Fruit fly (Drosophila melanogaster) whole organism, wandering third instar larva: Measurements from ENCODE around the gene CG13708.

Experiments used
- Abd-B ChIP-seq: fragments of >200 bp; optimal IDR thresholded peaks from 2 replicates; lab custom pipeline; 2017; ENCODE audit warnings: missing biosample characterization, missing genetic modification characterization
- CG32264 ChIP-seq: fragments of 200-800 bp; sonication (Bioruptor generic); optimal IDR thresholded peaks from 2 replicates; lab custom pipeline; 2016; ENCODE audit warnings: missing biosample characterization, missing genetic modification characterization
- CG9705 ChIP-seq: fragments of 200-800 bp; sonication (Bioruptor generic); optimal IDR thresholded peaks from 2 replicates; lab custom pipeline; 2018; ENCODE audit warnings: missing biosample characterization, mild to moderate bottlenecking, missing genetic modification characterization
- CrebA ChIP-seq: fragments of 200-800 bp; sonication (Bioruptor generic); optimal IDR thresholded peaks from 2 replicates; lab custom pipeline; 2016; ENCODE audit warnings: missing biosample characterization, mild to moderate bottlenecking, missing genetic modification characterization, borderline replicate concordance
- Dfd ChIP-seq: fragments of >200 bp; optimal IDR thresholded peaks from 2 replicates; lab custom pipeline; 2017; ENCODE audit warnings: missing biosample characterization, missing genetic modification characterization
- Dif ChIP-seq: fragments of 200-275, 200-300 bp; sonication (Bioruptor generic); optimal IDR thresholded peaks from 2 replicates; lab custom pipeline; 2018; ENCODE audit warnings: missing biosample characterization, missing genetic modification characterization; ENCODE audit not compliant: partially characterized antibody
- GATAd ChIP-seq: sonication (Bioruptor generic); optimal IDR thresholded peaks from 2 replicates; lab custom pipeline; 2016; ENCODE audit warnings: missing biosample characterization, missing genetic modification characterization
- Hnf4 ChIP-seq: fragments of 200-800 bp; sonication (Bioruptor generic); optimal IDR thresholded peaks from 2 replicates; lab custom pipeline; 2016; ENCODE audit warnings: missing biosample characterization, mild to moderate bottlenecking, missing genetic modification characterization
- Hr78 ChIP-seq: fragments of >200 bp; optimal IDR thresholded peaks from 2 replicates; lab custom pipeline; 2017; ENCODE audit warnings: missing biosample characterization, missing genetic modification characterization
- Hr83 ChIP-seq: fragments of 200-300 bp; sonication (Bioruptor generic); optimal IDR thresholded peaks from 2 replicates; lab custom pipeline; 2016; ENCODE audit warnings: missing biosample characterization, mild to moderate bottlenecking, missing genetic modification characterization, moderate library complexity; ENCODE audit not compliant: poor library complexity, severe bottlenecking
- Jra ChIP-seq: sonication (Bioruptor generic); optimal IDR thresholded peaks from 2 replicates; lab custom pipeline; 2016; ENCODE audit warnings: missing biosample characterization, missing genetic modification characterization
- Mio ChIP-seq: sonication (Bioruptor generic); optimal IDR thresholded peaks from 2 replicates; lab custom pipeline; 2016; ENCODE audit warnings: missing biosample characterization, missing genetic modification characterization
- Myc ChIP-seq: fragments of >200 bp; optimal IDR thresholded peaks from 2 replicates; lab custom pipeline; 2017
- N ChIP-seq: fragments of >200 bp; optimal IDR thresholded peaks from 2 replicates; lab custom pipeline; 2018; ENCODE audit warnings: missing biosample characterization, missing external identifiers, missing genetic modification characterization
- Rel ChIP-seq, 2 experiments: fragments of 200-800 bp; sonication (Bioruptor generic) in 1 of 2; optimal IDR thresholded peaks; 2 replicates in 1 of 2; 3 replicates in 1 of 2; lab custom pipeline; 2016 to 2019; ENCODE audit warnings: mild to moderate bottlenecking in 2 of 2, missing biosample characterization in 2 of 2, missing genetic modification characterization in 2 of 2, moderate library complexity in 1 of 2
- Sp1 ChIP-seq: fragments of 200-800 bp; sonication (Bioruptor generic); optimal IDR thresholded peaks from 3 replicates; lab custom pipeline; 2019; ENCODE audit warnings: missing biosample characterization, mild to moderate bottlenecking, missing genetic modification characterization, moderate library complexity
- Vsx2 ChIP-seq: fragments of 200-300, 225-300 bp; sonication (Bioruptor generic); optimal IDR thresholded peaks from 2 replicates; lab custom pipeline; 2018; ENCODE audit warnings: missing biosample characterization, missing genetic modification characterization; ENCODE audit not compliant: partially characterized antibody
- br ChIP-seq: fragments of 200-800 bp; sonication (Bioruptor generic); optimal IDR thresholded peaks from 2 replicates; lab custom pipeline; 2016; ENCODE audit warnings: missing biosample characterization, missing genetic modification characterization
- brk ChIP-seq: fragments of 200-800 bp; sonication (Bioruptor generic); optimal IDR thresholded peaks from 2 replicates; lab custom pipeline; 2016; ENCODE audit warnings: missing biosample characterization, mild to moderate bottlenecking, missing genetic modification characterization
- dl ChIP-seq, 2 experiments: fragments of 175-275, 200-275 bp in 1 of 2; fragments of 200-275 bp in 1 of 2; sonication (Bioruptor generic); optimal IDR thresholded peaks; lab custom pipeline; 2018; ENCODE audit warnings: mild to moderate bottlenecking in 2 of 2, missing biosample characterization in 2 of 2, missing genetic modification characterization in 2 of 2, moderate library complexity in 2 of 2; ENCODE audit not compliant: partially characterized antibody in 2 of 2, insufficient read depth in 1 of 2
- dsf ChIP-seq: sonication (Bioruptor generic); optimal IDR thresholded peaks from 2 replicates; lab custom pipeline; 2016; ENCODE audit warnings: missing biosample characterization, missing genetic modification characterization, borderline replicate concordance
- ey ChIP-seq: fragments of 200-800 bp; sonication (Bioruptor generic); optimal IDR thresholded peaks from 2 replicates; lab custom pipeline; 2016; ENCODE audit warnings: missing biosample characterization, missing genetic modification characterization
- h ChIP-seq: fragments of 200-800 bp; sonication (Bioruptor generic); optimal IDR thresholded peaks from 3 replicates; lab custom pipeline; 2016; ENCODE audit warnings: missing biosample characterization, mild to moderate bottlenecking, missing genetic modification characterization
- jim ChIP-seq: fragments of 175-275, 200-325 bp; sonication (Bioruptor generic); optimal IDR thresholded peaks from 2 replicates; lab custom pipeline; 2016; ENCODE audit warnings: missing biosample characterization, mild to moderate bottlenecking, missing genetic modification characterization
- lola ChIP-seq: fragments of >200 bp; optimal IDR thresholded peaks from 2 replicates; lab custom pipeline; 2017; ENCODE audit warnings: missing biosample characterization, missing genetic modification characterization
- psq ChIP-seq: fragments of 200-800 bp; sonication (Bioruptor generic); optimal IDR thresholded peaks from 3 replicates; lab custom pipeline; 2017; ENCODE audit warnings: missing biosample characterization, mild to moderate bottlenecking, missing genetic modification characterization, moderate library complexity
- rgr ChIP-seq: fragments of 200-800 bp; sonication (Bioruptor generic); optimal IDR thresholded peaks from 3 replicates; lab custom pipeline; 2016; ENCODE audit warnings: missing biosample characterization, mild to moderate bottlenecking, missing genetic modification characterization
- sage ChIP-seq: fragments of 200-800 bp; sonication (Bioruptor generic); optimal IDR thresholded peaks from 2 replicates; lab custom pipeline; 2016; ENCODE audit warnings: missing biosample characterization, mild to moderate bottlenecking, missing genetic modification characterization
- sv ChIP-seq: fragments of 200-800 bp; sonication (Bioruptor generic); optimal IDR thresholded peaks from 3 replicates; lab custom pipeline; 2016; ENCODE audit warnings: missing biosample characterization, missing genetic modification characterization
- tai ChIP-seq: sonication (Bioruptor generic); optimal IDR thresholded peaks from 2 replicates; lab custom pipeline; 2016; ENCODE audit warnings: missing biosample characterization, missing genetic modification characterization
- usp ChIP-seq: fragments of >200 bp; optimal IDR thresholded peaks from 2 replicates; lab custom pipeline; 2017; ENCODE audit warnings: missing biosample characterization, missing genetic modification characterization

CG13708 gene

dm6 chr3L:4843428-4843827 lies 10.0 kb upstream of the CG13708 start:
- TF ChIP-seq Dif (GFP tag; lab: Kevin White, UChicago) (no peak), CrebA (GFP tag; lab: Kevin White, UChicago) (no peak), Jra (GFP tag; lab: Kevin White, UChicago) (no peak), sage (GFP tag; lab: Kevin White, UChicago) (no peak), jim (GFP tag; lab: Kevin White, UChicago) (no peak), Sp1 (GFP tag; lab: Kevin White, UChicago) (no peak), GATAd (GFP tag; lab: Kevin White, UChicago) (no peak), CG32264 (GFP tag; lab: Kevin White, UChicago) (no peak), Dfd (GFP tag; lab: Kevin White, UChicago) (no peak), Hr78 (GFP tag; lab: Kevin White, UChicago) (no peak), Rel (GFP tag; optimal IDR thresholded peaks at IDR 0.05; lab: Kevin White, UChicago) (no peak), Rel (tag; optimal IDR thresholded peaks at IDR 0.05; lab: Kevin White, UChicago) (no peak), usp (GFP tag; lab: Kevin White, UChicago) (no peak), lola (GFP tag; lab: Kevin White, UChicago) (no peak), tai (GFP tag; lab: Kevin White, UChicago) (no peak)

dm6 chr3L:4842710-4843109 lies 9.3 kb upstream of the CG13708 start:
- TF ChIP-seq tai (GFP tag; lab: Kevin White, UChicago), result no peak
- no peak for TF ChIP-seq dsf (GFP tag; lab: Kevin White, UChicago)
- TF ChIP-seq Hnf4 (GFP tag; lab: Kevin White, UChicago), result no peak
- TF ChIP-seq Dif (GFP tag; lab: Kevin White, UChicago), result no peak
- TF ChIP-seq CG9705 (GFP tag; lab: Kevin White, UChicago), result no peak
- TF ChIP-seq, all 38 proteins: peak for 0

- no peak for TF ChIP-seq dsf (GFP tag; lab: Kevin White, UChicago)
- peak; percentile 88 for TF ChIP-seq Myc (lab: Kevin White, UChicago)
- no peak for TF ChIP-seq sv
- TF ChIP-seq Dif (GFP tag; lab: Kevin White, UChicago), result peak; percentile 20
- TF ChIP-seq N (GFP tag; lab: Kevin White, UChicago), result peak; percentile 86
- no peak for TF ChIP-seq lola (GFP tag; lab: Kevin White, UChicago)
- peak; percentile 53 for TF ChIP-seq Vsx2 (GFP tag; lab: Kevin White, UChicago)
- TF ChIP-seq, all 38 proteins: peak for 4
These were observed 6.9 kb upstream of the CG13708 start, which contains the start of gene CG13707 for dm6 chr3L:4840039-4840939. TSS of gene CG13707 (minus strand) at chr3L:4840108.

dm6 chr3L:4836353-4836752 lies 3.0 kb upstream of the CG13708 start:
- TF ChIP-seq Dif (GFP tag; lab: Kevin White, UChicago) (no peak), Mio (no peak), Myc (lab: Kevin White, UChicago) (no peak), rgr (GFP tag; lab: Kevin White, UChicago) (no peak), ey (GFP tag; lab: Kevin White, UChicago) (no peak), CG32264 (GFP tag; lab: Kevin White, UChicago) (no peak), lola (GFP tag; lab: Kevin White, UChicago) (no peak), Hnf4 (GFP tag; lab: Kevin White, UChicago) (no peak), brk (no peak), Hr78 (GFP tag; lab: Kevin White, UChicago) (no peak), h (GFP tag; lab: Kevin White, UChicago) (no peak), N (GFP tag; lab: Kevin White, UChicago) (no peak), Hr83 (GFP tag; lab: Kevin White, UChicago) (no peak), psq (GFP tag; lab: Kevin White, UChicago) (no peak), Abd-B (GFP tag; lab: Kevin White, UChicago) (no peak), sv (no peak), dl (GFP tag; optimal IDR thresholded peaks at IDR 0.05; lab: Kevin White, UChicago; ENCODE audit: insufficient read depth in 1 of 2, partially characterized antibody in 2 of 2) (no peak), CrebA (GFP tag; lab: Kevin White, UChicago) (no peak), br (GFP tag; lab: Kevin White, UChicago) (no peak)
